Worm (Caenorhabditis elegans) whole organism, young adult: Measurements from ENCODE around the gene marg-1.

Source experiments
- B0336.3 ChIP-seq: fragments of 200-800 bp; sonication (Bioruptor generic); IDR thresholded peaks from 2 replicates; pipeline ENCODE4 v1.3.6; 2022; ENCODE audit warnings: missing genetic modification characterization, missing compliant biosample characterization
- C06A6.2 ChIP-seq: fragments of 200-800 bp; sonication (Bioruptor generic); conservative IDR thresholded peaks from 2 replicates; pipeline ENCODE4 v1.3.6; 2022; ENCODE audit warnings: missing genetic modification characterization, missing compliant biosample characterization
- F10E7.11 ChIP-seq: sonication (generic microtip); optimal IDR thresholded peaks from 2 replicates; lab custom pipeline; 2017; ENCODE audit warnings: mild to moderate bottlenecking, missing genetic modification characterization, moderate library complexity, missing compliant biosample characterization
- F39B2.1 ChIP-seq: fragments of 200-800 bp; sonication (Bioruptor generic); IDR thresholded peaks from 2 replicates; pipeline ENCODE4 v1.3.6; 2022; ENCODE audit warnings: missing genetic modification reagents, missing genetic modification characterization, missing compliant biosample characterization
- F52B5.7 ChIP-seq: sonication (generic microtip); optimal IDR thresholded peaks from 2 replicates; lab custom pipeline; 2016; ENCODE audit warnings: mild to moderate bottlenecking, missing genetic modification characterization, missing compliant biosample characterization
- F57C9.4 ChIP-seq: sonication (generic microtip); optimal IDR thresholded peaks from 2 replicates; lab custom pipeline; 2017; ENCODE audit warnings: mild to moderate bottlenecking, missing genetic modification characterization, missing compliant biosample characterization
- Y53F4B.3 ChIP-seq: fragments of 200-800 bp; sonication (Bioruptor generic); IDR thresholded peaks from 2 replicates; pipeline ENCODE4 v1.3.6; 2022; ENCODE audit warnings: missing genetic modification reagents, missing genetic modification characterization, missing compliant biosample characterization
- Y53G8AR.9 ChIP-seq: fragments of 200-800 bp; sonication (Bioruptor generic); conservative IDR thresholded peaks from 2 replicates; pipeline ENCODE4 v1.3.6; 2022; ENCODE audit warnings: missing genetic modification reagents, missing genetic modification characterization, missing compliant biosample characterization
- ZK185.1 ChIP-seq: sonication (generic microtip); optimal IDR thresholded peaks from 2 replicates; lab custom pipeline; 2016; ENCODE audit warnings: mild to moderate bottlenecking, missing genetic modification characterization, missing compliant biosample characterization; ENCODE audit not compliant: poor library complexity, severe bottlenecking
- aptf-3 ChIP-seq: fragments of 200-800 bp; sonication (Bioruptor generic); IDR thresholded peaks from 2 replicates; pipeline ENCODE4 v1.3.6; 2022; ENCODE audit warnings: missing genetic modification characterization, missing compliant biosample characterization
- atf-7 ChIP-seq: sonication (generic microtip); optimal IDR thresholded peaks from 2 replicates; lab custom pipeline; 2017; ENCODE audit warnings: mild to moderate bottlenecking, missing genetic modification characterization, missing compliant biosample characterization
- bed-2 ChIP-seq: fragments of 200-800 bp; sonication (Bioruptor generic); IDR thresholded peaks from 2 replicates; pipeline ENCODE4 v1.3.6; 2022; ENCODE audit warnings: missing genetic modification reagents, missing genetic modification characterization, missing compliant biosample characterization
- ceh-79 ChIP-seq: sonication (generic microtip); optimal IDR thresholded peaks from 2 replicates; lab custom pipeline; 2017; ENCODE audit warnings: mild to moderate bottlenecking, missing genetic modification characterization, missing compliant biosample characterization
- dpff-1 ChIP-seq: sonication (generic microtip); optimal IDR thresholded peaks from 2 replicates; lab custom pipeline; 2017; ENCODE audit warnings: mild to moderate bottlenecking, missing genetic modification characterization, missing compliant biosample characterization
- egl-18 ChIP-seq: fragments of 200-800 bp; sonication (Bioruptor generic); IDR thresholded peaks from 2 replicates; pipeline ENCODE4 v1.3.6; 2022; ENCODE audit warnings: missing genetic modification reagents, missing genetic modification characterization, missing compliant biosample characterization
- egl-44 ChIP-seq: fragments of 200-800 bp; sonication (Bioruptor generic); IDR thresholded peaks from 2 replicates; pipeline ENCODE4 v1.3.6; 2022; ENCODE audit warnings: missing genetic modification reagents, missing genetic modification characterization, missing compliant biosample characterization
- egrh-3 ChIP-seq: fragments of 200-800 bp; sonication (Bioruptor generic); IDR thresholded peaks from 2 replicates; pipeline ENCODE4 v1.3.6; 2022; ENCODE audit warnings: missing genetic modification reagents, missing genetic modification characterization, missing compliant biosample characterization
- ets-4 ChIP-seq: fragments of 200-800 bp; sonication (Bioruptor generic); optimal IDR thresholded peaks from 2 replicates; lab custom pipeline; 2018; ENCODE audit warnings: mild to moderate bottlenecking, missing genetic modification characterization, missing compliant biosample characterization
- fkh-3 ChIP-seq: sonication (generic microtip); optimal IDR thresholded peaks from 2 replicates; lab custom pipeline; 2016; ENCODE audit warnings: mild to moderate bottlenecking, missing genetic modification characterization, missing compliant biosample characterization
- hlh-12 ChIP-seq: sonication (generic microtip); optimal IDR thresholded peaks from 2 replicates; lab custom pipeline; 2016; ENCODE audit warnings: missing genetic modification characterization, missing compliant biosample characterization
- hmg-20 ChIP-seq: fragments of 200-800 bp; sonication (Bioruptor generic); IDR thresholded peaks from 2 replicates; pipeline ENCODE4 v1.3.6; 2022; ENCODE audit warnings: missing genetic modification reagents, missing genetic modification characterization, missing compliant biosample characterization
- hrde-1 ChIP-seq: sonication (generic microtip); optimal IDR thresholded peaks from 2 replicates; lab custom pipeline; 2016; ENCODE audit warnings: missing genetic modification characterization, mild to moderate bottlenecking, missing compliant biosample characterization, moderate library complexity, missing genotype, missing genetic modification reagents, borderline replicate concordance
- lag-1 ChIP-seq: fragments of 200-800 bp; sonication (Bioruptor generic); IDR thresholded peaks from 2 replicates; pipeline ENCODE4 v1.3.6; 2022; ENCODE audit warnings: missing genetic modification reagents, missing genetic modification characterization, missing compliant biosample characterization
- lin-35 ChIP-seq, 3 experiments: fragments of 150-350 bp in 2 of 3; sonication (generic microtip) in 1 of 3; optimal IDR thresholded peaks; 2 replicates each; lab custom pipeline; 2014 to 2018; ENCODE audit warnings: missing biosample characterization in 3 of 3, missing genetic modification characterization in 3 of 3, missing genetic modification reagents in 3 of 3
- lin-54 ChIP-seq: fragments of 200-800 bp; sonication (Bioruptor generic); optimal IDR thresholded peaks from 2 replicates; lab custom pipeline; 2018; ENCODE audit warnings: mild to moderate bottlenecking, missing genetic modification characterization, missing compliant biosample characterization
- lsl-1 ChIP-seq: fragments of 200-800 bp; sonication (Bioruptor generic); optimal IDR thresholded peaks from 2 replicates; lab custom pipeline; 2018; ENCODE audit warnings: mild to moderate bottlenecking, missing genetic modification characterization, moderate library complexity, missing compliant biosample characterization
- lsy-27 ChIP-seq: sonication (generic microtip); optimal IDR thresholded peaks from 2 replicates; lab custom pipeline; 2017; ENCODE audit warnings: missing genetic modification characterization, mild to moderate bottlenecking, missing compliant biosample characterization, antibody characterized with exemption, missing genotype, borderline replicate concordance; ENCODE audit not compliant: insufficient read depth
- madf-3 ChIP-seq: fragments of 200-800 bp; sonication (Bioruptor generic); IDR thresholded peaks from 2 replicates; pipeline ENCODE4 v1.3.6; 2022; ENCODE audit warnings: missing genetic modification reagents, missing genetic modification characterization, missing compliant biosample characterization
- madf-6 ChIP-seq: fragments of 200-800 bp; sonication (Bioruptor generic); IDR thresholded peaks from 2 replicates; pipeline ENCODE4 v1.3.6; 2022; ENCODE audit warnings: missing genetic modification reagents, missing genetic modification characterization, missing compliant biosample characterization
- mcd-1 ChIP-seq: fragments of 200-800 bp; sonication (Bioruptor generic); IDR thresholded peaks from 2 replicates; pipeline ENCODE4 v1.3.6; 2022; ENCODE audit warnings: missing genetic modification reagents, missing genetic modification characterization, missing compliant biosample characterization
- mel-28 ChIP-seq: sonication (generic microtip); optimal IDR thresholded peaks from 2 replicates; lab custom pipeline; 2016; ENCODE audit warnings: borderline replicate concordance, mild to moderate bottlenecking, missing genetic modification characterization, missing compliant biosample characterization
- nfya-2 ChIP-seq: fragments of 200-800 bp; sonication (Bioruptor generic); IDR thresholded peaks from 2 replicates; pipeline ENCODE4 v1.3.6; 2022; ENCODE audit warnings: missing genetic modification reagents, missing genetic modification characterization, missing compliant biosample characterization
- nfyb-1 ChIP-seq: fragments of 200-800 bp; sonication (Bioruptor generic); IDR thresholded peaks from 2 replicates; pipeline ENCODE4 v1.3.6; 2022; ENCODE audit warnings: missing genetic modification reagents, missing genetic modification characterization, missing compliant biosample characterization
- nhr-179 ChIP-seq: sonication (generic microtip); optimal IDR thresholded peaks from 2 replicates; lab custom pipeline; 2016; ENCODE audit warnings: mild to moderate bottlenecking, missing genetic modification characterization, missing compliant biosample characterization
- nhr-80 ChIP-seq: sonication (generic microtip); optimal IDR thresholded peaks from 2 replicates; lab custom pipeline; 2016; ENCODE audit warnings: missing genetic modification characterization, missing compliant biosample characterization
- pbrm-1 ChIP-seq: fragments of 200-800 bp; sonication (Bioruptor generic); IDR thresholded peaks from 2 replicates; pipeline ENCODE4 v1.3.6; 2022; ENCODE audit warnings: missing genetic modification reagents, missing genetic modification characterization, missing compliant biosample characterization
- repo-1 ChIP-seq: sonication (generic microtip); optimal IDR thresholded peaks from 2 replicates; lab custom pipeline; 2017; ENCODE audit warnings: mild to moderate bottlenecking, missing genetic modification characterization, missing compliant biosample characterization
- snpc-1.3 ChIP-seq: sonication (generic microtip); optimal IDR thresholded peaks from 2 replicates; lab custom pipeline; 2017; ENCODE audit warnings: missing genetic modification characterization, mild to moderate bottlenecking, missing compliant biosample characterization, antibody characterized with exemption, moderate library complexity, missing genotype, missing genetic modification reagents; ENCODE audit not compliant: insufficient read depth
- snpc-4 ChIP-seq, 5 experiments: fragments of 150-350 bp in 1 of 5; sonication (generic microtip) in 4 of 5; optimal IDR thresholded peaks; 2 replicates each; lab custom pipeline; 2014 to 2018; ENCODE audit warnings: missing genetic modification characterization in 5 of 5, missing biosample characterization in 3 of 5, antibody characterized with exemption in 2 of 5, mild to moderate bottlenecking in 2 of 5, missing compliant biosample characterization in 2 of 5, missing genotype in 2 of 5, moderate library complexity in 2 of 5, missing genetic modification reagents in 1 of 5
- zfh-2 ChIP-seq: fragments of 200-800 bp; sonication (Bioruptor generic); conservative IDR thresholded peaks from 2 replicates; pipeline ENCODE4 v1.3.6; 2022; ENCODE audit warnings: missing genetic modification reagents, missing genetic modification characterization, missing compliant biosample characterization
- ztf-3 ChIP-seq: fragments of 200-800 bp; sonication (Bioruptor generic); optimal IDR thresholded peaks from 2 replicates; lab custom pipeline; 2018; ENCODE audit warnings: mild to moderate bottlenecking, missing genetic modification characterization, missing compliant biosample characterization
- ztf-6 ChIP-seq: fragments of 200-800 bp; sonication (Bioruptor generic); IDR thresholded peaks from 2 replicates; pipeline ENCODE4 v1.3.6; 2022; ENCODE audit warnings: missing genetic modification reagents, missing genetic modification characterization, missing compliant biosample characterization

marg-1 gene

ce11 chrX:3793389-3793788 is 12.4 kb upstream of the marg-1 start (continued):
- TF ChIP-seq nfya-2 (GFP tag; lab: Robert Waterston, UW) (no peak), lin-35 (GFP tag; optimal IDR thresholded peaks at IDR 0.05; lab: Kevin White, UChicago) (no peak), fkh-3 (tag; lab: Kevin White, UChicago) (no peak), lsy-27 (tag; lab: Kevin White, UChicago) (peak; percentile 57), lin-54 (peak; percentile 41), bed-2 (GFP tag; lab: Robert Waterston, UW) (no peak), egrh-3 (no peak), repo-1 (tag; lab: Kevin White, UChicago) (no peak), F10E7.11 (tag; lab: Kevin White, UChicago) (peak; percentile 59), mcd-1 (GFP tag; lab: Robert Waterston, UW) (peak; percentile 29; the same call in 1 of the 2 replicates), lag-1 (GFP tag; lab: Robert Waterston, UW) (no peak), B0336.3 (GFP tag; lab: Robert Waterston, UW) (peak; percentile 49; the same call in 1 of the 2 replicates), hmg-20 (GFP tag; lab: Robert Waterston, UW) (no peak), F52B5.7 (tag; lab: Kevin White, UChicago) (peak; percentile 45), ceh-79 (tag; lab: Kevin White, UChicago) (no peak), snpc-1.3 (tag; lab: Kevin White, UChicago) (peak; percentile 78), C06A6.2 (GFP tag; lab: Robert Waterston, UW) (no peak), madf-3 (GFP tag; lab: Robert Waterston, UW) (peak; percentile 77; the same call in 1 of the 2 replicates), zfh-2 (no peak), Y53F4B.3 (peak; percentile 41), F57C9.4 (tag; lab: Kevin White, UChicago) (no peak), snpc-4 (GFP tag; optimal IDR thresholded peaks at IDR 0.05; lab: Kevin White, UChicago) (peak; percentile 73), snpc-4 (tag; optimal IDR thresholded peaks at IDR 0.05; lab: Kevin White, UChicago) (peak in 3 of 4 experiments; percentile 59 to 80 (median 70)), F39B2.1 (GFP tag; lab: Robert Waterston, UW) (0 out of 2 replicates have a peak, but pooled peaks have one; percentile 31), atf-7 (tag; lab: Kevin White, UChicago) (peak; percentile 26), hrde-1 (tag; lab: Kevin White, UChicago) (no peak), dpff-1 (no peak), pbrm-1 (peak; percentile 83), madf-6 (GFP tag; lab: Robert Waterston, UW) (peak; percentile 61; the same call in 1 of the 2 replicates), lsl-1 (GFP tag; lab: Kevin White, UChicago) (peak; percentile 9), ets-4 (GFP tag; lab: Kevin White, UChicago) (no peak), ztf-6 (no peak), mel-28 (no peak), nhr-80 (tag; lab: Kevin White, UChicago) (peak; percentile 37), ztf-3 (no peak)

ce11 chrX:3792715-3793114 is 11.8 kb upstream of the marg-1 start, which contains the start of gene idpp-5:
TSS of gene idpp-5 (minus strand) at chrX:3792815.
- TF ChIP-seq mcd-1 (GFP tag; lab: Robert Waterston, UW) (no peak), egl-44 (no peak), Y53G8AR.9 (GFP tag; lab: Robert Waterston, UW) (no peak), egrh-3 (no peak), hlh-12 (tag; lab: Kevin White, UChicago) (no peak), ZK185.1 (tag; lab: Kevin White, UChicago) (no peak), egl-18 (GFP tag; lab: Robert Waterston, UW) (no peak), dpff-1 (no peak), aptf-3 (GFP tag; lab: Robert Waterston, UW) (no peak), nhr-179 (no peak), nhr-80 (tag; lab: Kevin White, UChicago) (no peak), nfyb-1 (GFP tag; lab: Robert Waterston, UW) (no peak)
